Worm (Caenorhabditis elegans) whole organism, L2 larva: ENCODE data around the gene C33E10.10.
"Not testable (repeated sequence)": the region's sequence is repeated elsewhere in the genome, so short reads cannot be mapped to it uniquely, and the experiment has no call there.

Experiments used
- C34F6.9 ChIP-seq: fragments of 150-350 bp; optimal IDR thresholded peaks from 2 replicates; lab custom pipeline; 2014; ENCODE audit warnings: missing biosample characterization, missing genetic modification characterization
- Y55F3AM.14 ChIP-seq: fragments of 200-800 bp; sonication (Bioruptor generic); optimal IDR thresholded peaks from 2 replicates; lab custom pipeline; 2018; ENCODE audit warnings: mild to moderate bottlenecking, missing genetic modification characterization, missing compliant biosample characterization
- ZK546.5 ChIP-seq: sonication (generic microtip); optimal IDR thresholded peaks from 2 replicates; lab custom pipeline; 2017; ENCODE audit warnings: missing biosample characterization, missing genetic modification characterization
- alr-1 ChIP-seq: fragments of 150-350 bp; optimal IDR thresholded peaks from 2 replicates; lab custom pipeline; 2014; ENCODE audit warnings: missing biosample characterization, missing genetic modification characterization
- ama-1 ChIP-seq: fragments of 150-350 bp; optimal IDR thresholded peaks from 2 replicates; lab custom pipeline; 2018; ENCODE audit warnings: inconsistent platforms
- blmp-1 ChIP-seq: sonication (generic microtip); optimal IDR thresholded peaks from 2 replicates; lab custom pipeline; 2017; ENCODE audit warnings: missing genetic modification characterization, mild to moderate bottlenecking, missing compliant biosample characterization, antibody characterized with exemption, moderate library complexity; ENCODE audit not compliant: insufficient read depth
- ceh-82 ChIP-seq: fragments of 150-350 bp; optimal IDR thresholded peaks from 2 replicates; lab custom pipeline; 2014; ENCODE audit warnings: missing biosample characterization, missing genetic modification characterization
- crh-2 ChIP-seq: sonication (generic microtip); optimal IDR thresholded peaks from 2 replicates; lab custom pipeline; 2017; ENCODE audit warnings: missing biosample characterization, missing genetic modification characterization
- elt-3 ChIP-seq: sonication (generic microtip); optimal IDR thresholded peaks from 2 replicates; lab custom pipeline; 2017; ENCODE audit warnings: missing biosample characterization, missing genetic modification characterization
- fos-1 ChIP-seq: fragments of 150-350 bp; optimal IDR thresholded peaks from 2 replicates; lab custom pipeline; 2014; ENCODE audit warnings: missing biosample characterization, missing genetic modification characterization
- gmeb-1 ChIP-seq: fragments of 150-350 bp; optimal IDR thresholded peaks from 2 replicates; lab custom pipeline; 2014; ENCODE audit warnings: missing biosample characterization, missing genetic modification characterization
- lin-13 ChIP-seq: fragments of 150-350 bp; optimal IDR thresholded peaks from 2 replicates; lab custom pipeline; 2014; ENCODE audit warnings: missing biosample characterization, missing genetic modification reagents, missing genetic modification characterization
- mab-5 ChIP-seq: fragments of 150-350 bp; optimal IDR thresholded peaks from 2 replicates; lab custom pipeline; 2014; ENCODE audit warnings: missing biosample characterization, missing genetic modification characterization
- mbf-1 ChIP-seq: sonication (generic microtip); optimal IDR thresholded peaks from 2 replicates; lab custom pipeline; 2017; ENCODE audit warnings: missing biosample characterization, missing genetic modification characterization
- mdl-1 ChIP-seq, 2 experiments: fragments of 150-350 bp in 1 of 2; sonication (generic microtip) in 1 of 2; optimal IDR thresholded peaks; 2 replicates each; lab custom pipeline; 2017; ENCODE audit warnings: missing biosample characterization in 2 of 2, missing genetic modification characterization in 2 of 2
- nhr-10 ChIP-seq: sonication (generic microtip); optimal IDR thresholded peaks from 2 replicates; lab custom pipeline; 2017; ENCODE audit warnings: missing biosample characterization, missing genetic modification characterization
- nhr-11 ChIP-seq: fragments of 150-350 bp; optimal IDR thresholded peaks from 2 replicates; lab custom pipeline; 2014; ENCODE audit warnings: missing biosample characterization, missing genetic modification characterization
- nhr-12 ChIP-seq: fragments of 150-350 bp; optimal IDR thresholded peaks from 2 replicates; lab custom pipeline; 2014; ENCODE audit warnings: missing biosample characterization, missing genetic modification characterization
- nhr-129 ChIP-seq: fragments of 150-350 bp; optimal IDR thresholded peaks from 2 replicates; lab custom pipeline; 2014; ENCODE audit warnings: missing biosample characterization, missing genetic modification characterization
- nhr-21 ChIP-seq: fragments of 150-350 bp; optimal IDR thresholded peaks from 2 replicates; lab custom pipeline; 2014; ENCODE audit warnings: missing biosample characterization, missing genetic modification characterization
- nhr-23 ChIP-seq: fragments of 150-350 bp; optimal IDR thresholded peaks from 2 replicates; lab custom pipeline; 2014; ENCODE audit warnings: missing biosample characterization, missing genetic modification reagents, missing genetic modification characterization
- nhr-237 ChIP-seq: fragments of 150-350 bp; optimal IDR thresholded peaks from 2 replicates; lab custom pipeline; 2014; ENCODE audit warnings: missing biosample characterization, missing genetic modification characterization
- nhr-25 ChIP-seq: fragments of 150-350 bp; sonication (generic microtip); optimal IDR thresholded peaks from 3 replicates; lab custom pipeline; 2014; ENCODE audit warnings: missing biosample characterization, missing genetic modification characterization
- nhr-6 ChIP-seq: fragments of 150-350 bp; optimal IDR thresholded peaks from 2 replicates; lab custom pipeline; 2014; ENCODE audit warnings: missing biosample characterization, missing genetic modification characterization
- nhr-77 ChIP-seq: fragments of 150-350 bp; optimal IDR thresholded peaks from 2 replicates; lab custom pipeline; 2014; ENCODE audit warnings: missing biosample characterization, missing genetic modification characterization
- peb-1 ChIP-seq: fragments of 150-350 bp; optimal IDR thresholded peaks from 2 replicates; lab custom pipeline; 2014; ENCODE audit warnings: missing biosample characterization, missing genetic modification characterization
- sem-4 ChIP-seq: fragments of 150-350 bp; optimal IDR thresholded peaks from 2 replicates; lab custom pipeline; 2014; ENCODE audit warnings: missing biosample characterization, missing genetic modification reagents, missing genetic modification characterization
- skn-1 ChIP-seq: sonication (generic microtip); optimal IDR thresholded peaks from 2 replicates; lab custom pipeline; 2017; ENCODE audit warnings: missing biosample characterization, missing genetic modification characterization
- sma-3 ChIP-seq: sonication (generic microtip); optimal IDR thresholded peaks from 2 replicates; lab custom pipeline; 2016; ENCODE audit warnings: missing genetic modification reagents, missing genetic modification characterization, missing compliant biosample characterization
- sma-9 ChIP-seq, 2 experiments: fragments of 150-350 bp in 1 of 2; sonication (generic microtip) in 1 of 2; optimal IDR thresholded peaks; 2 replicates each; lab custom pipeline; 2014 to 2016; ENCODE audit warnings: missing genetic modification characterization in 2 of 2, mild to moderate bottlenecking in 1 of 2, missing biosample characterization in 1 of 2, missing compliant biosample characterization in 1 of 2, missing genetic modification reagents in 1 of 2, moderate library complexity in 1 of 2
- unc-39 ChIP-seq: fragments of 150-350 bp; optimal IDR thresholded peaks from 2 replicates; lab custom pipeline; 2014; ENCODE audit warnings: missing biosample characterization, missing genetic modification characterization
- ztf-1 ChIP-seq: fragments of 200-800 bp; sonication (Bioruptor generic); conservative IDR thresholded peaks from 2 replicates; pipeline ENCODE4 v1.3.6; 2022; ENCODE audit warnings: missing genetic modification characterization, missing compliant biosample characterization
- ztf-11 ChIP-seq: sonication (generic microtip); optimal IDR thresholded peaks from 2 replicates; lab custom pipeline; 2017; ENCODE audit warnings: missing biosample characterization, missing genetic modification characterization

The C33E10.10 gene

DNA sequence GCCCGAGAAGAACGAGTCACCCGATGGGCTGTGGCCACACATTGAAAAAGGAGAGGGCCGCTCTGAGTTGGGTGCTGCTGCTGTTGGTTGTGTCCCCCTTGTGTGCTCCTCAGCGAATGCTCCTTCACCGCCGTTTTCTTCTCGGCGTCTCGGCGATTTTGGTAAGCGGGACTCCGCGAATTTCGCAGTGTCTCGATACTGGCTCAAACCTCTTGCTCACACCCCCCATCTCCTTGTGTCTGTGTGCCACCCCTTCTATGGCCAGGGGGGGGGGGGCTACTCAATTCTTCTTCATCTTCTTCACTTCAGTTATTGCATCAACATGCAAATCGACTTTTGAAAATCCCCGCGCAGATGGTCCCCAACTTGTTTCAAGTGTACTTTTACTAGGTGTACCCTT, 13.1 kb upstream of the C33E10.10 start (continued):
- TF ChIP-seq sma-9 (GFP tag; optimal IDR thresholded peaks at IDR 0.05; lab: Kevin White, UChicago) (no peak), sma-9 (tag; optimal IDR thresholded peaks at IDR 0.05; lab: Kevin White, UChicago) (no peak), nhr-11 (tag; lab: Kevin White, UChicago) (no peak), ceh-82 (tag; lab: Kevin White, UChicago) (no peak), nhr-25 (tag; lab: Kevin White, UChicago) (no peak), nhr-10 (tag; lab: Kevin White, UChicago) (no peak), blmp-1 (tag; lab: Kevin White, UChicago) (no peak), peb-1 (tag; lab: Kevin White, UChicago) (no peak), crh-2 (tag; lab: Kevin White, UChicago) (peak; percentile 4), nhr-21 (tag; lab: Kevin White, UChicago) (no peak), nhr-237 (tag; lab: Kevin White, UChicago) (no peak), nhr-77 (tag; lab: Kevin White, UChicago) (no peak), nhr-23 (no peak), nhr-129 (peak; percentile 16), ztf-11 (tag; lab: Kevin White, UChicago) (no peak), unc-39 (tag; lab: Kevin White, UChicago) (no peak), gmeb-1 (tag; lab: Kevin White, UChicago) (no peak), sma-3 (GFP tag; lab: Kevin White, UChicago) (no peak), skn-1 (tag; lab: Kevin White, UChicago) (no peak), nhr-12 (tag; lab: Kevin White, UChicago) (no peak), elt-3 (tag; lab: Kevin White, UChicago) (no peak), C34F6.9 (tag; lab: Kevin White, UChicago) (peak; percentile 46), alr-1 (no peak)

DNA sequence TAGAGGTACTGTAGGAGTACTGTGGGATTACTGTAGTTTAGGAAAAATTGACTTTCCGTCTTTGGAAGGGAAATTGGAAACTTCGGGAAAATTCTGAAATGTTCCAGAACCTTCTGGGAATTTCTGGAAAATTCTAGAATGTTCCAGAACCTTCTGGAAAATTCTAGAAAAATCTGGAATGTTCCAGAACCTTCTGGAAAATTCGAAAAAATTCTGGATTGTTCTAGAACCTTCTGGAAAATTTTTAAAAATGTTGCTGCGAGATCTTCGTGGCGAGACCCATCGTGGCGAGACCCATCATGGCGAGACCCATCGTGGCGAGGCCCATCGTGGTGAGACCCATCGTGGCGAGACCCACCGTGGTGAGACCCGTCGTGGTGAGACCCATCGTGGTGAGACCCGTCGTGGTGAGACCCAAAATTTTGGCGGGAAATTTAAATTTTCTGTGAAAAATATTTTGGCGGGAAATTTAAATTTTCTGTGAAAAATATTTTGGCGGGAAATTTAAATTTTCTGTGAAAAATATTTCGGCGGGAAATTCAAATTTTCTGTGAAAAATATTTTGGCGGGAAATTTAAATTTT, 9.0 kb upstream of the C33E10.10 start, which contains the start of gene C53C11.4:
Gene C53C11.4 (plus strand): TSS at position 179 of the 583 bp plus-strand sequence.
- TF ChIP-seq sma-9 (GFP tag; optimal IDR thresholded peaks at IDR 0.05; lab: Kevin White, UChicago); sma-9 (tag; optimal IDR thresholded peaks at IDR 0.05; lab: Kevin White, UChicago); alr-1; sem-4: not testable (repeated sequence)

DNA sequence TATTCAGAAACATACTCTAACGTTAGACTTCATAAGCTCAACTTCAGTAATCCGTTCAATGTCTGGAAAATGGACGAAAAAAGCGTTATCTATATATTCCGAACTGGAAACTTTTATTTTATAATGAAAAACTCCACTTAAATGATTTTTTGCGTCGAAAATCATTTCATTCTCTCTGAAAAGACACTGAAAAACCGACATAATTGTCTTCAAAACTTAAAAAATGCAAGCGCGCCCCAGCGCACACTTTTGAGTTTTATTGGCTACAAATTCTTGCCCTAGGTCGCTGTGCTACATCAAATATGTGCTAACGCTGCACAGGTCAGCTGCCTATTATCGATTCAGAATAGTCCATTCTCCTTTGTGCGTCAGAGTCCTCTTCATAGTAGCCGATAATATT, 3.1 kb upstream of the C33E10.10 start, which contains the start of gene C33E10.1:
Gene C33E10.1 (plus strand): TSS at position 301 of the 400 bp plus-strand sequence.
- not testable (repeated sequence) for TF ChIP-seq mdl-1 (tag; optimal IDR thresholded peaks at IDR 0.05; lab: Kevin White, UChicago); ZK546.5; ceh-82 (tag; lab: Kevin White, UChicago)

DNA sequence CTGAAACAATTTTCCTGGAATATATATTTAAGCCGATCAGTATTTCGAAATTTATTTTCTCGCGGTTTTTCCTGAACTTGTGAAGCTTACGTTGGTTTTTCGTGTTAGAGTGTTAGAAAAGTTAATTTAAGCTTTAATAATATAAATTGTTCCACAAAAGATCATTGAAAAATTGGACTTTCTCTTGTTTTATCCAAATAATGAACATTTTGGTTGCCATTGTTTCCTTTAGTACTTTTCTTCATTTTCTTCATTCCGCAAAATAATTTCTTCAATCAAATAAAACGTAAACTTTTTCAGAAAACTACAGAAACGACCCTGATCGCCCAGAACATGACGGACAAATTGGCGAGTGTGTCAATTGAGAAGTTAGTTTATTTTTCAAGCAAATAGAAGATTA, 619 bp upstream of the C33E10.10 start, which contains the start of gene fbxa-120:
Gene fbxa-120 (plus strand): TSS at position 301 of the 400 bp plus-strand sequence.
- TF ChIP-seq ZK546.5 (no peak), skn-1 (tag; lab: Kevin White, UChicago) (no peak), C34F6.9 (tag; lab: Kevin White, UChicago) (no peak), ztf-11 (tag; lab: Kevin White, UChicago) (no peak), nhr-12 (tag; lab: Kevin White, UChicago) (no peak), sma-3 (GFP tag; lab: Kevin White, UChicago) (no peak), ztf-1 (GFP tag; lab: Robert Waterston, UW) (no peak), nhr-21 (tag; lab: Kevin White, UChicago) (no peak), mbf-1 (tag; lab: Kevin White, UChicago) (no peak), fos-1 (tag; lab: Kevin White, UChicago) (no peak), lin-13 (GFP tag; lab: Kevin White, UChicago) (no peak), ama-1 (no peak), mab-5 (tag; lab: Kevin White, UChicago) (no peak), nhr-6 (tag; lab: Kevin White, UChicago) (no peak), Y55F3AM.14 (GFP tag; lab: Kevin White, UChicago) (no peak), nhr-25 (tag; lab: Kevin White, UChicago) (no peak), peb-1 (tag; lab: Kevin White, UChicago) (no peak)
